Worm (Caenorhabditis elegans): ENCODE measurements around the gene dpy-18.

Gene dpy-18

ce11 chrIII:11371236-11371635 is 6.5 kb downstream of the dpy-18 start (continued):
- no peak for TF ChIP-seq nhr-11 (tag; optimal IDR thresholded peaks at IDR 0.05)
- peak; percentile 34 for TF ChIP-seq nhr-77 (tag; optimal IDR thresholded peaks at IDR 0.05)
- peak; percentile 27 for TF ChIP-seq F16B12.6 (tag; optimal IDR thresholded peaks at IDR 0.05)
- TF ChIP-seq tbx-2 (tag; optimal IDR thresholded peaks at IDR 0.05) = peak; percentile 64
- no peak for TF ChIP-seq nhr-76 (tag; optimal IDR thresholded peaks at IDR 0.05)
- no peak for TF ChIP-seq efl-3 (GFP tag; optimal IDR thresholded peaks at IDR 0.05)
- peak; percentile 65 for TF ChIP-seq dsc-1 (tag; optimal IDR thresholded peaks at IDR 0.05)
- TF ChIP-seq ceh-88 (GFP tag; IDR thresholded peaks at IDR 0.05) = no peak
- TF ChIP-seq nhr-20 (tag; optimal IDR thresholded peaks at IDR 0.05) = peak; percentile 65
- TF ChIP-seq hlh-17 (GFP tag; optimal IDR thresholded peaks at IDR 0.05; ENCODE audit: borderline replicate concordance) = no peak
- TF ChIP-seq unc-98 (GFP tag; IDR thresholded peaks at IDR 0.05) = 0 out of 2 replicates have a peak, but pooled peaks have one; percentile 20
- peak; percentile 52 for TF ChIP-seq nhr-85 (tag)
- no peak for TF ChIP-seq mab-9 (GFP tag; IDR thresholded peaks at IDR 0.05)
- no peak for TF ChIP-seq nhr-12 (tag; optimal IDR thresholded peaks at IDR 0.05)
- TF ChIP-seq sptf-1 (tag; optimal IDR thresholded peaks at IDR 0.05) = no peak
- no peak for TF ChIP-seq ets-5 (GFP tag; IDR thresholded peaks at IDR 0.05)
- TF ChIP-seq unc-130 (tag; optimal IDR thresholded peaks at IDR 0.05) = no peak
- TF ChIP-seq fkh-4 (tag; optimal IDR thresholded peaks at IDR 0.05; ENCODE audit: borderline replicate concordance) = no peak
- TF ChIP-seq ztf-11 (tag; optimal IDR thresholded peaks at IDR 0.05) = peak in 1 of 2 experiments; percentile 53
- TF ChIP-seq lir-3 (tag; optimal IDR thresholded peaks at IDR 0.05; ENCODE audit: poor library complexity) = no peak
- TF ChIP-seq lin-13 (GFP tag; optimal IDR thresholded peaks at IDR 0.05) = peak; percentile 69
- no peak for TF ChIP-seq mef-2 (tag; optimal IDR thresholded peaks at IDR 0.05)
- TF ChIP-seq lin-39 (tag; optimal IDR thresholded peaks at IDR 0.05) = peak; percentile 1
- peak; percentile 73 for TF ChIP-seq C16A3.4 (tag; optimal IDR thresholded peaks at IDR 0.05)
- peak; percentile 55 for TF ChIP-seq lin-14 (GFP tag; optimal IDR thresholded peaks at IDR 0.05)
- peak; percentile 45 to 61 for TF ChIP-seq efl-1 (optimal IDR thresholded peaks at IDR 0.05)
- peak; percentile 59 to 88 for TF ChIP-seq efl-1 (GFP tag; optimal IDR thresholded peaks at IDR 0.05 in 1 of 2)
- TF ChIP-seq elt-3 (tag; optimal IDR thresholded peaks at IDR 0.05) = peak in 1 of 6 experiments; percentile 10
- TF ChIP-seq rnt-1 (tag; optimal IDR thresholded peaks at IDR 0.05) = peak; percentile 81
- TF ChIP-seq fkh-10 (GFP tag; optimal IDR thresholded peaks at IDR 0.05) = no peak
- no peak for TF ChIP-seq lin-15B (tag; optimal IDR thresholded peaks at IDR 0.05)
- peak in 1 of 2 experiments; percentile 41 for TF ChIP-seq mdl-1 (tag; optimal IDR thresholded peaks at IDR 0.05)
- no peak for TF ChIP-seq hpl-2 (GFP tag; optimal IDR thresholded peaks at IDR 0.05)
- peak; percentile 32 for TF ChIP-seq pax-3 (tag; optimal IDR thresholded peaks at IDR 0.05)

DNA sequence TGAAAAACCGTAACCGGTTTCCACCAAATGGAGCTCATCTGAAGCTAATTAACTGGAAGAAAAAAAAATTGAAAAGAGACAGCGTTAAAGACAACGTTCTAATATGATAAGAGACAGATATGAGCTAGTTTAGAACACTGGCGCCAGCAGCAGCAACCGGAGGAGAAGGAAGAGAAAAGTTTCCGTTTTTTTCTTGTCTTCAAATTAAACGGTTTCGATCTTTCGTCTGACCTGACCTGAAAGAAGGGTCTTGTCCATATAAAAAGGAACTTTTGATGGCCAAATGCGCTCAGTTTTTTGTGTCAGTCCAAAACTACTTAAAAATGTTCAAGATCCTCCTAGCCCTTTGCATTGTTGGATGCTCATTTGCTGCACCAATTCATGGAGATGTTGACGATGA is 11.3 kb downstream of the dpy-18 start, which contains the start of gene T28D6.3:
T28D6.3 (plus strand) TSS at position 301 of the 400 bp plus-strand sequence.
- TF ChIP-seq dpl-1 (GFP tag; optimal IDR thresholded peaks at IDR 0.05) (no peak), elt-3 (tag; optimal IDR thresholded peaks at IDR 0.05) (peak in 1 of 6 experiments; percentile 1)

- no peak for TF ChIP-seq efl-1 (optimal IDR thresholded peaks at IDR 0.05)
- TF ChIP-seq efl-1 (GFP tag; optimal IDR thresholded peaks at IDR 0.05 in 1 of 2) = peak in 1 of 2 experiments; percentile 37
- TF ChIP-seq sup-37 (GFP tag; optimal IDR thresholded peaks at IDR 0.05) = no peak
- no peak for TF ChIP-seq pag-3 (tag; optimal IDR thresholded peaks at IDR 0.05; ENCODE audit: borderline replicate concordance, insufficient read depth)
- TF ChIP-seq unc-98 (GFP tag; IDR thresholded peaks at IDR 0.05) = no peak
- TF ChIP-seq nhr-12 (tag; optimal IDR thresholded peaks at IDR 0.05) = no peak
- TF ChIP-seq ceh-63 (GFP tag; optimal IDR thresholded peaks at IDR 0.05) = no peak
- no peak for TF ChIP-seq lsy-2 (tag; optimal IDR thresholded peaks at IDR 0.05)
Observed at ce11 chrIII:11362915-11363314, 14.9 kb downstream of the dpy-18 start.

All from whole organism, L1 larva.